Worm (Caenorhabditis elegans): ENCODE data around the gene nlp-43.

ce11 chrIII:5042112-5042511, at the start of gene nlp-43:
- TF ChIP-seq cog-1 (tag; optimal IDR thresholded peaks at IDR 0.05) (no peak), flt-1 (GFP tag; IDR thresholded peaks at IDR 0.05) (no peak), T22C8.4 (GFP tag; IDR thresholded peaks at IDR 0.05) (no peak), ztf-29 (GFP tag; IDR thresholded peaks at IDR 0.05) (no peak), ztf-23 (GFP tag; IDR thresholded peaks at IDR 0.05) (no peak)
